Fruit fly (Drosophila melanogaster) whole organism, larva: ENCODE data around the gene bin.

Experiments used
- noc ChIP-seq: fragments of 200-800 bp; sonication (Bioruptor generic); optimal IDR thresholded peaks from 3 replicates; lab custom pipeline; 2019; ENCODE audit warnings: missing biosample characterization, mild to moderate bottlenecking, missing genetic modification characterization, moderate library complexity

bin gene

dm6 chr3L:6967797-6968196, 22.6 kb upstream of the bin start, which contains the start of gene CG10064:
CG10064 (minus strand) TSS chr3L:6967897.
- TF ChIP-seq noc (tag; lab: Kevin White, UChicago) = no peak

DNA sequence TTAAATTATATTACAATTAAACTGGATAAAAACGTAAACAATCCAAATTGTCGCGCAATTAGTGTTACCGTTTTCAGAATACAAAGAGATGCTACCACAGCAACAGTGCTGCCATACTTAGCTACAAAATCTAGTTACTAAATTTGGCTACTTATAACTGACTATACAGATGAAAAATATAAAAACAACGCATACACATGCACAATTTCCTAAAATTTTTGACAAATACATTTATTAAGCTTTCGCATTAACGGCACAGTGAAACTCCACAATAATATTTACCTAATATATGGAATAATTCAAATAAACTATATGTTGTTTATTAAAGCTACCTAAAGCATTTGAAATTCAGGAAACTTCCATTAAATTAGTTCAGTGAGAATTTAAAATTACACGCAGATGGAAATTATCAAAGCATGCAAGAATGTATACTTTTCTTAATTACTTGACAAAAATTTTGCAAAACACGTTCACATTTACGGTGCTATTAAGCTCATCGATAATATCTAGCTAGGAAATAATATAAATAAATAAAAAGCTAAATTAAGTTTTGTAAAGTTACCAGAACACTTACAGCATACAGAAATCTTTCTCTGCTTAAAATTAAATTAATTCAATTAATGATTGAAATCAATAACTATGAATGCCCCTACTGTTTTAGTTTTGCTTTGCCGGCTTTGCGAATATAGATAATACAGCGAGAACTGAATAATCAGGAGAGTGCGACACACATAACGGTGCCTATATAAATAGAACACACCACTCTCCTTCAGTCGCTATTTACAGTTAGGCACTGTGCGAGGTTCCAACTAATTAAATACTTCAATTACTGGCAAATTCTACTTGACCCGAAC, 21.2 kb upstream of the bin start, which contains the start of the genes Mis12 and CG9953:
Gene Mis12 (minus strand): TSS at position 88 of the 854 bp plus-strand sequence.
Gene CG9953 (plus strand): TSS at position 698 of the 854 bp plus-strand sequence.
- TF ChIP-seq noc (tag; lab: Kevin White, UChicago) = peak; percentile 60

DNA sequence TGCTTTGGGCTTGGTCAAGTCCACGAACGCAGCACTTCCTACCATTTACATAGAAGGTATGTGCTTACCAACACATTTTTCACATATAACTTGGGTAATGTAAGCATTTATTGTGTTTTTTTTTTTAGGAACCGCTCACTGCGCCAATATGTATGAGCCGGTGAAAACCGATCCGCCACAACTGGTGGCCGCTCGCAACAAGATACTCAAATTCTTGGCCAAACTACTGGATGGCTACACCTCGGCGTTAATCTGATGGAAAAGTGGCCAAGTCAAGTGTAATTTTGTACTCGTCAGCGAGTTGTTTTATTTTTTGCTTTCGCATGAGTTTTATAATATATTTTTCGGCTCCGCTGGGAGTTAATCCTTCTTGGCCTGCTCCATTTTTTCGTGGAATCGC, 19.1 kb upstream of the bin start:
- no peak for TF ChIP-seq noc (tag; lab: Kevin White, UChicago)

- no peak for TF ChIP-seq noc (tag; lab: Kevin White, UChicago)
Observed at dm6 chr3L:6972367-6972766, 18.1 kb upstream of the bin start, which contains the start of gene CG10063. CG10063 (minus strand) TSS chr3L:6972467.

DNA sequence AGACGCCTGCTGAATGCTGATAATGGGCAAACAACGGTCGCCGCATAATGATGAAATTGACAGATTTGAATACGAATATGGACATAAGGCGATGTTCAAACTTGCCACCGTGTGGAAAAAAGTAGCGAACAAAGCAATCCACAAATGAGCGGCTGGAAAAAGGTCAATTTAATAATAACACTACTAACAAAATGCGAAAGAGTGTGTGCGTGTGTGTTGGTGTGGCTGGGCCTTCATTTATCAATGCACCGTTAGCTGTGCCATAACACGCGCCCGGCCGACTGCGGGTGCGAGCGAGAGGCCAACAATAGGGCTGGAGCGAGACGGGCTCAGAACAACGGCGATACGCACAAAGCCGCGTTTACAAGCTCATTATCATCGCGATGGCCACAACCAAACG, 14.5 kb upstream of the bin start:
- TF ChIP-seq noc (tag; lab: Kevin White, UChicago) = no peak

dm6 chr3L:6976601-6977140, 13.8 kb upstream of the bin start:
- TF ChIP-seq noc (tag; lab: Kevin White, UChicago) = no peak

DNA sequence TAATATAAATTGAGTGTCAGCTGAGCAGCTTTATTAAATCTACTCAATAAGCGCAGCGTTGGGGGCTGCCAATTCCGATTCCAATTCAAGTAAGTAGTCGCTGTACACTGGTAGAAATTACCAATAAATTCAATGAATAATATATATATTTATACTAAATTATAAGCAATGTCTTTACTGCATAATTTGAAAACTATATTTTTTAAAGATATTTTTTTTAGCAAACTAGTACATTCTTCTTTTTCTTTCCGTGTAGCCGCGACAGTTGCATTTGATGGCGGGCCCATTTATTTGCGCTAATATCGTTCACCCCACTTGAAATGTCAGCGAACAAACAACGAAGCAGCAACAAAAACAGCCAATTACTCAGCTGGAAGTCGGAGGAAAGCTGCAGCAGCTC, 13.0 kb upstream of the bin start:
- no peak for TF ChIP-seq noc (tag; lab: Kevin White, UChicago)

DNA sequence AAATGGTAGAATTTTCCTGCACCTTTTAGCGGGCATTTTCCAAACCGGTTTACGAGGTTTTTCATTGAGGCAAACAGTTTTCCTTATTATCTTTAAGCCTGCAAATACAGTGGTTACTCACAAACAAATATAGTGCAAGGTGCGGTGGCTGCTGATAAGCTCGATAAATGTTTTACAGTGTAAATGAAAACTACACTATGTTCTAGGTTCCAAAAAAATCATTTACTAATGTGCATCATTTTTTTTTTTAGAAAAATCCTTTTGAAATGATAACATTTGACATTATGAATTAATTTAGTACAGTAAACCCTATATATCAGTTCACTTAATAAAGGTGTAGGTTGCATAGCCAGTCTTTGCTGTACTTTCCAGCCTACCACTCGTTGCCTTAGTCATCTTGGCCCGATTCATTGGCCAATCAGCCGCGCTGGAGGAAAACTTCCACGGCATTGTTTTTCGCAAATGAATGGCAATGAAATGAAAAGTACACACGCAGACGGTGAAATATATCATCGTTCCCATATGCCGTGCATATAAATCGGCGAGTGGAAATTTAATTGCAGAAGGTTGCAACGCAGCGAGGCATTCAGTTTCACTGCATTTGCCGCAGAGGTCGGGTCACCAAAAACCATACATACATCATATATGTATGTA, 12.3 kb upstream of the bin start:
- TF ChIP-seq noc (tag; lab: Kevin White, UChicago) = no peak

dm6 chr3L:6978757-6979386, 11.6 kb upstream of the bin start:
- TF ChIP-seq noc (tag; lab: Kevin White, UChicago) = no peak

- peak; percentile 22 for TF ChIP-seq noc (tag; lab: Kevin White, UChicago)
Observed at dm6 chr3L:6979387-6980249, 10.8 kb upstream of the bin start, which contains the start of gene Galphai. Galphai (minus strand) TSS chr3L:6980044.

DNA sequence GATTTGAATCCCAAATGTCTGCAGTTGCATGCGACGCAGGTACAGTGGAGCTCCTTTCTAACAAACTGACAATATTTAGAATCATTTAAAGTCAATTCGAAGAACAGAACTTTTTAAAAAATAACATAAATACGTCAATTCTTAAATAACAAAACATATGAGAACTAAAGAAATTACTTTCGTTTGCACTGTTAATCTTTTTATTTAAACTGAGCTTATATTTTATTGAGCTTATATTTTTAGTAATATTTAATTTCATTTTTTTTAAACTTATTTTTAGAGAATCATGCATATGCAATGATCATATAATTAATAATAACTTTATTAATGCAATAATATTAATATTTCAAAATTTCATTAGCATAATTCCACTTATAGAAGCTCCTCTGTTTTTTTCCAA, 9.9 kb upstream of the bin start:
- no peak for TF ChIP-seq noc (tag; lab: Kevin White, UChicago)

DNA sequence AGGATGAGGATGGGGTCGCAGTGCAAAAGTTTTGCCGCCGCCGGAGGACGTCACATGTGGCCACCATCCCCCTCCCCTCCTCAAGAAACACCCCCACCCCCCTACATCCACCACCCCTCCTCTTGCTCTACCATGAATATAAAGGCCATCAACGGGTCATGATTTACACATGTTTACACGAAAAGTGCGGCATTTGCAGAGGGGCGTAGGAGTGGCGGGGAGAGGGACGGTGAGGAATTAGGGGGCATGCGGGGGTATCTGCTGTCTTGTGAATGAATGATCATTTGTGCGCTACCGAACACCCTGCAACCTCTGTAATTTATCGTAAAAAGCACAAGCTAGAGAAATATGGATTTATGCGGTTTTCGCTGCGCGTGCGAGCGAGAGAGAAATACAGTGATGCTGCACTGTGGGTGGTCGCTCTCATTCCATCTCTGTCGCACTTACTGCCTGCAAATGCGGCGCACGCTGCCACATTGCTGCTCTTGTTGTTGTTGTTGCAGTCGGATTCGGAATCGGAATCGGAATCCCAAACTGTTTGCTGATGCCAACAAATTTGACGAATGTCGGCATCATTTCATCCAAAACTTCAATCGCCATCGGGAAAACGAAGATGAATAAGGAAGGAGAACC, 9.2 kb upstream of the bin start:
- TF ChIP-seq noc (tag; lab: Kevin White, UChicago) = no peak

- TF ChIP-seq noc (tag; lab: Kevin White, UChicago) = no peak
Observed at dm6 chr3L:6981823-6982222, 8.6 kb upstream of the bin start.

dm6 chr3L:6984486-6984885, 5.9 kb upstream of the bin start, which contains the start of the genes CG32388 and CG43439:
CG32388 (minus strand) TSS chr3L:6984586.
CG43439 (minus strand) TSS chr3L:6984586.
- TF ChIP-seq noc (tag; lab: Kevin White, UChicago) = no peak
